Fruit fly (Drosophila melanogaster): ENCODE measurements around the gene mrn.

dm6 chr3L:15539903-15540409, 40.4 kb downstream of the mrn start:
- TF ChIP-seq CG12768 (GFP tag; optimal IDR thresholded peaks at IDR 0.05) (no peak), kay (GFP tag; ENCODE audit: borderline replicate concordance) (no peak), CG5204 (GFP tag; optimal IDR thresholded peaks at IDR 0.05) (no peak)

Data from whole organism, adult.